Worm (Caenorhabditis elegans) whole organism, L3 larva: ENCODE data around the gene elof-1.

Experiments
- R02D3.7 ChIP-seq: fragments of 150-350 bp; optimal IDR thresholded peaks from 2 replicates; lab custom pipeline; 2014; ENCODE audit warnings: missing biosample characterization, missing genetic modification characterization
- ZK546.5 ChIP-seq: sonication (generic microtip); optimal IDR thresholded peaks from 2 replicates; lab custom pipeline; 2017; ENCODE audit warnings: missing biosample characterization, missing genetic modification characterization
- ceh-16 ChIP-seq: sonication (generic microtip); optimal IDR thresholded peaks from 2 replicates; lab custom pipeline; 2017; ENCODE audit warnings: missing biosample characterization, missing genetic modification characterization
- ceh-28 ChIP-seq: fragments of 150-350 bp; optimal IDR thresholded peaks from 2 replicates; lab custom pipeline; 2014; ENCODE audit warnings: missing biosample characterization, missing genetic modification reagents, missing genetic modification characterization
- ceh-9 ChIP-seq: sonication (generic microtip); optimal IDR thresholded peaks from 2 replicates; lab custom pipeline; 2018; ENCODE audit warnings: missing biosample characterization, missing genetic modification characterization
- daf-12 ChIP-seq: fragments of 150-350 bp; optimal IDR thresholded peaks from 2 replicates; lab custom pipeline; 2014; ENCODE audit warnings: missing biosample characterization, missing genetic modification reagents, missing genetic modification characterization
- elt-1 ChIP-seq: fragments of 150-350 bp; optimal IDR thresholded peaks from 2 replicates; lab custom pipeline; 2014; ENCODE audit warnings: missing biosample characterization, missing genetic modification characterization
- elt-2 ChIP-seq: sonication (generic microtip); optimal IDR thresholded peaks from 2 replicates; lab custom pipeline; 2016; ENCODE audit warnings: missing genetic modification reagents, mild to moderate bottlenecking, missing genetic modification characterization, missing compliant biosample characterization
- elt-3 ChIP-seq, 3 experiments: fragments of 150-350 bp in 1 of 3; sonication (generic microtip) in 2 of 3; optimal IDR thresholded peaks; 2 replicates in 2 of 3; 4 replicates in 1 of 3; lab custom pipeline; 2014 to 2017; ENCODE audit warnings: missing biosample characterization in 3 of 3, missing genetic modification characterization in 3 of 3
- eor-1 ChIP-seq, 2 experiments: fragments of 150-350 bp; optimal IDR thresholded peaks; 2 replicates each; lab custom pipeline; 2014 to 2018; ENCODE audit warnings: missing biosample characterization in 2 of 2, missing genetic modification characterization in 2 of 2
- fkh-10 ChIP-seq: sonication (generic microtip); optimal IDR thresholded peaks from 2 replicates; lab custom pipeline; 2017; ENCODE audit warnings: missing biosample characterization, missing genetic modification reagents, missing genetic modification characterization
- fkh-2 ChIP-seq: fragments of 150-350 bp; optimal IDR thresholded peaks from 2 replicates; lab custom pipeline; 2014; ENCODE audit warnings: missing biosample characterization, missing genetic modification reagents, missing genetic modification characterization
- fos-1 ChIP-seq: fragments of 150-350 bp; optimal IDR thresholded peaks from 2 replicates; lab custom pipeline; 2014; ENCODE audit warnings: missing biosample characterization, missing genetic modification characterization
- hmg-11 ChIP-seq: sonication (generic microtip); optimal IDR thresholded peaks from 2 replicates; lab custom pipeline; 2016; ENCODE audit warnings: missing genetic modification characterization, missing compliant biosample characterization
- jun-1 ChIP-seq: fragments of 150-350 bp; optimal IDR thresholded peaks from 2 replicates; lab custom pipeline; 2014; ENCODE audit warnings: missing biosample characterization, missing genetic modification reagents, missing genetic modification characterization
- lin-15B ChIP-seq: fragments of 150-350 bp; optimal IDR thresholded peaks from 2 replicates; lab custom pipeline; 2014; ENCODE audit warnings: missing biosample characterization, missing genetic modification characterization
- lin-39 ChIP-seq: fragments of 150-350 bp; optimal IDR thresholded peaks from 2 replicates; lab custom pipeline; 2018; ENCODE audit warnings: missing biosample characterization, missing genetic modification reagents, missing genetic modification characterization
- mdl-1 ChIP-seq: fragments of 150-350 bp; optimal IDR thresholded peaks from 2 replicates; lab custom pipeline; 2014; ENCODE audit warnings: missing biosample characterization, missing genetic modification characterization
- mml-1 ChIP-seq: fragments of 150-350 bp; sonication (generic microtip); optimal IDR thresholded peaks from 3 replicates; lab custom pipeline; 2014; ENCODE audit warnings: missing biosample characterization, missing genetic modification characterization
- nfya-1 ChIP-seq: sonication (generic microtip); optimal IDR thresholded peaks from 2 replicates; lab custom pipeline; 2017; ENCODE audit warnings: missing genetic modification characterization, mild to moderate bottlenecking, missing compliant biosample characterization, antibody characterized with exemption, moderate library complexity; ENCODE audit not compliant: insufficient read depth
- nhr-11 ChIP-seq: fragments of 150-350 bp; optimal IDR thresholded peaks from 2 replicates; lab custom pipeline; 2014; ENCODE audit warnings: missing biosample characterization, missing genetic modification characterization
- nhr-23 ChIP-seq: fragments of 150-350 bp; optimal IDR thresholded peaks from 2 replicates; lab custom pipeline; 2014; ENCODE audit warnings: missing biosample characterization, missing genetic modification reagents, missing genetic modification characterization
- nhr-237 ChIP-seq: fragments of 150-350 bp; optimal IDR thresholded peaks from 2 replicates; lab custom pipeline; 2014; ENCODE audit warnings: missing biosample characterization, missing genetic modification characterization
- nhr-28 ChIP-seq: fragments of 150-350 bp; optimal IDR thresholded peaks from 2 replicates; lab custom pipeline; 2014; ENCODE audit warnings: missing biosample characterization, missing genetic modification characterization
- nhr-43 ChIP-seq: sonication (generic microtip); optimal IDR thresholded peaks from 2 replicates; lab custom pipeline; 2016; ENCODE audit warnings: mild to moderate bottlenecking, missing genetic modification characterization, missing compliant biosample characterization; ENCODE audit not compliant: poor library complexity, severe bottlenecking
- nhr-67 ChIP-seq: fragments of 150-350 bp; optimal IDR thresholded peaks from 2 replicates; lab custom pipeline; 2014; ENCODE audit warnings: missing biosample characterization, missing genetic modification characterization
- nhr-76 ChIP-seq: fragments of 150-350 bp; sonication (generic microtip); optimal IDR thresholded peaks from 5 replicates; lab custom pipeline; 2014; ENCODE audit warnings: missing biosample characterization, missing genetic modification characterization
- nhr-77 ChIP-seq: fragments of 150-350 bp; optimal IDR thresholded peaks from 2 replicates; lab custom pipeline; 2014; ENCODE audit warnings: missing biosample characterization, missing genetic modification characterization
- pha-4 ChIP-seq: fragments of 150-350 bp; optimal IDR thresholded peaks from 2 replicates; lab custom pipeline; 2014; ENCODE audit warnings: missing biosample characterization, missing genetic modification reagents, missing genetic modification characterization
- pqm-1 ChIP-seq: fragments of 150-350 bp; optimal IDR thresholded peaks from 2 replicates; lab custom pipeline; 2017; ENCODE audit warnings: missing biosample characterization, missing genetic modification characterization, inconsistent platforms
- skn-1 ChIP-seq: fragments of 150-350 bp; optimal IDR thresholded peaks from 2 replicates; lab custom pipeline; 2014; ENCODE audit warnings: missing biosample characterization, missing genetic modification characterization
- snpc-4 ChIP-seq: fragments of 150-350 bp; optimal IDR thresholded peaks from 2 replicates; lab custom pipeline; 2014; ENCODE audit warnings: missing biosample characterization, missing genetic modification characterization
- unc-39 ChIP-seq: sonication (generic microtip); optimal IDR thresholded peaks from 4 replicates; lab custom pipeline; 2017; ENCODE audit warnings: missing biosample characterization, missing genetic modification characterization
- zag-1 ChIP-seq: fragments of 150-350 bp; optimal IDR thresholded peaks from 2 replicates; lab custom pipeline; 2014; ENCODE audit warnings: missing biosample characterization, missing genetic modification characterization
- ztf-11 ChIP-seq: fragments of 150-350 bp; optimal IDR thresholded peaks from 2 replicates; lab custom pipeline; 2014; ENCODE audit warnings: missing biosample characterization, missing genetic modification characterization
- ztf-4 ChIP-seq: fragments of 150-350 bp; optimal IDR thresholded peaks from 2 replicates; lab custom pipeline; 2014; ENCODE audit warnings: missing biosample characterization, missing genetic modification characterization

The elof-1 gene

ce11 chrII:14357936-14358416, 8.4 kb downstream of the elof-1 start, which contains the start of the genes agl-1 and pfs-2 (continued):
- peak; percentile 0 for TF ChIP-seq nhr-43 (tag; lab: Kevin White, UChicago)
- peak; percentile 4 for TF ChIP-seq zag-1
- no peak for TF ChIP-seq unc-39 (tag; lab: Kevin White, UChicago)
- TF ChIP-seq eor-1 (tag; optimal IDR thresholded peaks at IDR 0.05; lab: Kevin White, UChicago), result no peak
- TF ChIP-seq ZK546.5 (tag; lab: Kevin White, UChicago), result no peak
- TF ChIP-seq nhr-11 (tag; lab: Kevin White, UChicago), result no peak
- TF ChIP-seq jun-1 (tag; lab: Kevin White, UChicago), result no peak
- TF ChIP-seq nhr-237, result no peak
- TF ChIP-seq elt-1 (tag; lab: Kevin White, UChicago), result no peak
- no peak for TF ChIP-seq nhr-76
- TF ChIP-seq nhr-77 (tag; lab: Kevin White, UChicago), result peak; percentile 2
- TF ChIP-seq ceh-16 (tag; lab: Kevin White, UChicago), result no peak
- peak; percentile 25 for TF ChIP-seq elt-2 (tag; lab: Kevin White, UChicago)
- TF ChIP-seq daf-12 (tag; lab: Kevin White, UChicago), result no peak
- TF ChIP-seq fos-1 (tag; lab: Kevin White, UChicago), result no peak
- no peak for TF ChIP-seq pqm-1 (tag; lab: Kevin White, UChicago)
- TF ChIP-seq pha-4, result peak; percentile 77
- TF ChIP-seq fkh-10 (GFP tag; lab: Kevin White, UChicago), result no peak
- TF ChIP-seq nhr-23 (tag; lab: Kevin White, UChicago), result peak; percentile 65
- no peak for TF ChIP-seq fkh-2
- TF ChIP-seq snpc-4 (tag; lab: Kevin White, UChicago), result peak; percentile 84
- TF ChIP-seq skn-1 (tag; lab: Kevin White, UChicago), result no peak
- TF ChIP-seq lin-15B (tag; lab: Kevin White, UChicago), result peak; percentile 83

- no peak for TF ChIP-seq nhr-77 (tag; lab: Kevin White, UChicago)
- no peak for TF ChIP-seq nhr-67 (tag; lab: Kevin White, UChicago)
- TF ChIP-seq ztf-4, result no peak
- TF ChIP-seq daf-12 (tag; lab: Kevin White, UChicago), result no peak
These were observed 9.5 kb downstream of the elof-1 start for ce11 chrII:14359007-14359406.

ce11 chrII:14360675-14361074, 11.1 kb downstream of the elof-1 start:
- TF ChIP-seq mml-1 (tag; lab: Kevin White, UChicago) (no peak), daf-12 (tag; lab: Kevin White, UChicago) (no peak), elt-3 (tag; optimal IDR thresholded peaks at IDR 0.05; lab: Kevin White, UChicago) (no peak), snpc-4 (tag; lab: Kevin White, UChicago) (no peak)
- TF ChIP-seq, all 47 proteins: peak for 0

- TF ChIP-seq jun-1 (tag; lab: Kevin White, UChicago) (no peak), nhr-67 (tag; lab: Kevin White, UChicago) (no peak), mml-1 (tag; lab: Kevin White, UChicago) (no peak), ztf-4 (no peak), R02D3.7 (tag; lab: Kevin White, UChicago) (no peak), fkh-10 (GFP tag; lab: Kevin White, UChicago) (no peak), ztf-11 (tag; lab: Kevin White, UChicago) (no peak), nhr-77 (tag; lab: Kevin White, UChicago) (no peak), nhr-28 (tag; lab: Kevin White, UChicago) (no peak), ceh-28 (no peak), elt-1 (tag; lab: Kevin White, UChicago) (no peak), nhr-11 (tag; lab: Kevin White, UChicago) (no peak), ceh-9 (tag; lab: Kevin White, UChicago) (no peak), elt-2 (tag; lab: Kevin White, UChicago) (no peak)
These were observed 12.2 kb downstream of the elof-1 start, which contains the start of gene tebp-1 for ce11 chrII:14361719-14362118. TSS of gene tebp-1 (plus strand) at chrII:14362019.

ce11 chrII:14365182-14365751, 15.7 kb downstream of the elof-1 start, which contains the start of gene imb-2:
TSS of gene imb-2 (plus strand) at chrII:14365701.
- TF ChIP-seq lin-39 (tag; lab: Kevin White, UChicago), result peak; percentile 71
- TF ChIP-seq elt-2 (tag; lab: Kevin White, UChicago), result peak; percentile 18
- TF ChIP-seq ceh-28, result peak; percentile 17
- no peak for TF ChIP-seq mdl-1 (tag; lab: Kevin White, UChicago)
- TF ChIP-seq skn-1 (tag; lab: Kevin White, UChicago), result peak; percentile 13
- peak; percentile 66 for TF ChIP-seq hmg-11
- TF ChIP-seq nhr-77 (tag; lab: Kevin White, UChicago), result no peak
- no peak for TF ChIP-seq fkh-2
- peak; percentile 73 for TF ChIP-seq nfya-1 (tag; lab: Kevin White, UChicago)
- TF ChIP-seq lin-15B (tag; lab: Kevin White, UChicago), result peak; percentile 70
- TF ChIP-seq pha-4, result peak; percentile 77
